Fruit fly (Drosophila melanogaster): ENCODE data around the gene CG34258.

dm6 chr3L:19928435-19929011 is 23.2 kb downstream of the CG34258 start, which contains the start of the genes CG8004 and RhoGDI:
- TF ChIP-seq Myc (optimal IDR thresholded peaks at IDR 0.05) = no peak
- TF ChIP-seq h (optimal IDR thresholded peaks at IDR 0.05) = no peak
- TF ChIP-seq psq (optimal IDR thresholded peaks at IDR 0.05) = no peak
- no peak for TF ChIP-seq Sin3A (optimal IDR thresholded peaks at IDR 0.05)
